Worm (Caenorhabditis elegans) whole organism, L4 larva: ENCODE results near the gene moe-3.

ENCODE experiments used
- F26F4.8 ChIP-seq: fragments of 200-800 bp; sonication (Bioruptor generic); conservative IDR thresholded peaks from 2 replicates; pipeline ENCODE4 v1.3.6; 2022; ENCODE audit warnings: missing genetic modification characterization, missing compliant biosample characterization
- T20F7.1 ChIP-seq: fragments of 200-800 bp; sonication (Bioruptor generic); optimal IDR thresholded peaks from 2 replicates; lab custom pipeline; 2018; ENCODE audit warnings: mild to moderate bottlenecking, missing genetic modification characterization, missing compliant biosample characterization
- Y48G9A.11 ChIP-seq: fragments of 200-800 bp; sonication (Bioruptor generic); IDR thresholded peaks from 2 replicates; pipeline ENCODE4 v1.3.6; 2022; ENCODE audit warnings: missing genetic modification reagents, missing genetic modification characterization, missing compliant biosample characterization
- ZK337.2 ChIP-seq: fragments of 200-800 bp; sonication (Bioruptor generic); IDR thresholded peaks from 2 replicates; pipeline ENCODE4 v1.3.6; 2022; ENCODE audit warnings: missing genetic modification reagents, missing genetic modification characterization, missing compliant biosample characterization
- aha-1 ChIP-seq: fragments of 150-350 bp; peaks from one replicate; lab custom pipeline; 2014; ENCODE audit warnings: missing biosample characterization, missing genetic modification characterization
- attf-4 ChIP-seq: sonication (generic microtip); optimal IDR thresholded peaks from 3 replicates; lab custom pipeline; 2017; ENCODE audit warnings: missing biosample characterization, missing genetic modification characterization
- ceh-20 ChIP-seq: fragments of 200-800 bp; sonication (Bioruptor generic); IDR thresholded peaks from 2 replicates; pipeline ENCODE4 v1.3.6; 2022; ENCODE audit warnings: missing genetic modification reagents, missing genetic modification characterization, missing compliant biosample characterization
- ceh-28 ChIP-seq: fragments of 150-350 bp; optimal IDR thresholded peaks from 2 replicates; lab custom pipeline; 2014; ENCODE audit warnings: missing biosample characterization, missing genetic modification reagents, missing genetic modification characterization
- ctbp-1 ChIP-seq: fragments of 200-800 bp; sonication (Bioruptor generic); IDR thresholded peaks from 2 replicates; pipeline ENCODE4 v1.3.6; 2022; ENCODE audit warnings: missing genetic modification reagents, missing genetic modification characterization, missing compliant biosample characterization
- daf-16 ChIP-seq, 3 experiments: sonication (generic microtip); optimal IDR thresholded peaks; 2 replicates each; lab custom pipeline; 2016 to 2017; ENCODE audit warnings: missing genetic modification characterization in 3 of 3, missing genetic modification reagents in 3 of 3, mild to moderate bottlenecking in 2 of 3, missing compliant biosample characterization in 2 of 3, missing biosample characterization in 1 of 3, moderate library complexity in 1 of 3
- daf-8 ChIP-seq: fragments of 200-800 bp; sonication (Bioruptor generic); IDR thresholded peaks from 2 replicates; pipeline ENCODE4 v1.3.6; 2022; ENCODE audit warnings: missing genetic modification characterization, missing compliant biosample characterization
- dmd-6 ChIP-seq: fragments of 200-800 bp; sonication (Bioruptor generic); IDR thresholded peaks from 2 replicates; pipeline ENCODE4 v1.3.6; 2022; ENCODE audit warnings: missing genetic modification reagents, missing genetic modification characterization, missing compliant biosample characterization
- dve-1 ChIP-seq: sonication (generic microtip); optimal IDR thresholded peaks from 2 replicates; lab custom pipeline; 2017; ENCODE audit warnings: antibody characterized with exemption, mild to moderate bottlenecking, missing genetic modification characterization, missing compliant biosample characterization; ENCODE audit not compliant: insufficient read depth
- egl-43 ChIP-seq: fragments of 200-800 bp; sonication (Bioruptor generic); IDR thresholded peaks from 2 replicates; pipeline ENCODE4 v1.3.6; 2022; ENCODE audit warnings: missing genetic modification reagents, missing genetic modification characterization, missing compliant biosample characterization
- fkh-10 ChIP-seq: fragments of 150-350 bp; optimal IDR thresholded peaks from 2 replicates; lab custom pipeline; 2014; ENCODE audit warnings: missing biosample characterization, missing genetic modification reagents, missing genetic modification characterization
- fos-1 ChIP-seq: fragments of 150-350 bp; optimal IDR thresholded peaks from 2 replicates; lab custom pipeline; 2014; ENCODE audit warnings: missing biosample characterization, missing genetic modification characterization
- hlh-11 ChIP-seq: fragments of 200-800 bp; sonication (Bioruptor generic); optimal IDR thresholded peaks from 2 replicates; lab custom pipeline; 2018; ENCODE audit warnings: mild to moderate bottlenecking, missing genetic modification characterization, missing compliant biosample characterization
- hlh-30 ChIP-seq: sonication (generic microtip); optimal IDR thresholded peaks from 2 replicates; lab custom pipeline; 2017; ENCODE audit warnings: antibody characterized with exemption, mild to moderate bottlenecking, missing genetic modification characterization, missing compliant biosample characterization; ENCODE audit not compliant: insufficient read depth
- lim-7 ChIP-seq: fragments of 200-800 bp; sonication (Bioruptor generic); IDR thresholded peaks from 2 replicates; pipeline ENCODE4 v1.3.6; 2022; ENCODE audit warnings: missing genetic modification characterization, missing compliant biosample characterization
- lin-38 ChIP-seq: fragments of 200-800 bp; sonication (Bioruptor generic); IDR thresholded peaks from 2 replicates; pipeline ENCODE4 v1.3.6; 2022; ENCODE audit warnings: missing genetic modification reagents, missing genetic modification characterization, missing compliant biosample characterization
- lsy-2 ChIP-seq, 2 experiments: fragments of 150-350 bp in 1 of 2; sonication (generic microtip) in 1 of 2; optimal IDR thresholded peaks; 2 replicates each; lab custom pipeline; 2014 to 2017; ENCODE audit warnings: missing biosample characterization in 2 of 2, missing genetic modification characterization in 2 of 2
- mdl-1 ChIP-seq, 2 experiments: fragments of 150-350 bp in 1 of 2; sonication (generic microtip) in 1 of 2; optimal IDR thresholded peaks; 2 replicates each; lab custom pipeline; 2014 to 2017; ENCODE audit warnings: missing biosample characterization in 2 of 2, missing genetic modification characterization in 2 of 2
- mep-1 ChIP-seq: fragments of 150-350 bp; sonication (generic microtip); optimal IDR thresholded peaks from 3 replicates; lab custom pipeline; 2014; ENCODE audit warnings: missing biosample characterization, missing genetic modification characterization
- mes-2 ChIP-seq: sonication (generic microtip); optimal IDR thresholded peaks from 2 replicates; lab custom pipeline; 2016; ENCODE audit warnings: missing genotype, mild to moderate bottlenecking, missing genetic modification characterization, missing compliant biosample characterization; ENCODE audit not compliant: poor library complexity, severe bottlenecking
- mxl-3 ChIP-seq: fragments of 200-800 bp; sonication (Bioruptor generic); optimal IDR thresholded peaks from 2 replicates; lab custom pipeline; 2018; ENCODE audit warnings: mild to moderate bottlenecking, missing genetic modification characterization, missing compliant biosample characterization
- nhr-11 ChIP-seq: fragments of 150-350 bp; optimal IDR thresholded peaks from 2 replicates; lab custom pipeline; 2014; ENCODE audit warnings: missing biosample characterization, missing genetic modification characterization
- nhr-25 ChIP-seq: sonication (generic microtip); optimal IDR thresholded peaks from 2 replicates; lab custom pipeline; 2017; ENCODE audit warnings: missing genetic modification characterization, mild to moderate bottlenecking, missing compliant biosample characterization, antibody characterized with exemption, moderate library complexity, borderline replicate concordance; ENCODE audit not compliant: insufficient read depth
- nhr-28 ChIP-seq: fragments of 150-350 bp; optimal IDR thresholded peaks from 2 replicates; lab custom pipeline; 2014; ENCODE audit warnings: missing biosample characterization, missing genetic modification characterization
- nhr-77 ChIP-seq: fragments of 150-350 bp; optimal IDR thresholded peaks from 2 replicates; lab custom pipeline; 2014; ENCODE audit warnings: missing biosample characterization, missing genetic modification characterization
- pha-4 ChIP-seq, 2 experiments: fragments of 150-350 bp in 1 of 2; fragments of 200-800 bp in 1 of 2; sonication (Bioruptor generic) in 1 of 2; IDR thresholded peaks in 1 of 2; optimal IDR thresholded peaks in 1 of 2; 2 replicates each; pipeline versions ENCODE4 v1.3.6 to Lab custom; 2014 to 2022; ENCODE audit warnings: missing genetic modification characterization in 2 of 2, missing genetic modification reagents in 2 of 2, missing biosample characterization in 1 of 2, missing compliant biosample characterization in 1 of 2
- pqm-1 ChIP-seq: sonication (generic microtip); optimal IDR thresholded peaks from 2 replicates; lab custom pipeline; 2017; ENCODE audit warnings: missing biosample characterization, missing genetic modification characterization
- rbr-2 ChIP-seq: sonication (generic microtip); optimal IDR thresholded peaks from 2 replicates; lab custom pipeline; 2016; ENCODE audit warnings: missing genotype, missing genetic modification characterization, missing compliant biosample characterization
- saeg-2 ChIP-seq: fragments of 200-800 bp; sonication (Bioruptor generic); IDR thresholded peaks from 2 replicates; pipeline ENCODE4 v1.3.6; 2022; ENCODE audit warnings: missing genetic modification reagents, missing genetic modification characterization, missing compliant biosample characterization
- skn-1 ChIP-seq: fragments of 150-350 bp; optimal IDR thresholded peaks from 2 replicates; lab custom pipeline; 2014; ENCODE audit warnings: missing biosample characterization, missing genetic modification characterization
- unc-39 ChIP-seq: sonication (generic microtip); optimal IDR thresholded peaks from 2 replicates; lab custom pipeline; 2017; ENCODE audit warnings: missing biosample characterization, missing genetic modification characterization

The moe-3 gene

DNA sequence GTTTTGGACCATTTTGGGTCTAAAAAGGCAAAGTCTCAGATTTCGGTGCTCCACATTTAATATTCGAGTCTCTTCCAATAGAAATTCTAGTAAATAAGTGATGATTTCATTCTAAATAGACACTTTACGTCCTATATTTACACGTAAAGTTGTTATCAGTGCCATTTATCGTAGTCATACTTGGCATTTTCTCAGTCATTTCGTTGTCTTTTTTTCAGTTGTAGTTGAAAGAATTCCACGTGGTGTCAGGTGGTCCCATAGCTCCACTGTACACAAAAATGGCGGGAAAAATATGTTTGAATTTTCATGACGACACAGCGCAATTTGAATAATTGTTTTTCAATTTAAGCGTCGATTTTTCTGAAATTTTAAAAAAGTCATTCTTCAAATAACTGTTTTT, 24.9 kb upstream of the moe-3 start:
- TF ChIP-seq mep-1 (tag; lab: Kevin White, UChicago) (peak; percentile 2), nhr-28 (tag; lab: Kevin White, UChicago) (peak; percentile 84), T20F7.1 (peak; percentile 45), fos-1 (tag; lab: Kevin White, UChicago) (no peak), hlh-11 (tag; lab: Kevin White, UChicago) (peak; percentile 43), fkh-10 (GFP tag; lab: Kevin White, UChicago) (no peak), dmd-6 (GFP tag; lab: Robert Waterston, UW) (peak; percentile 52), dve-1 (tag; lab: Kevin White, UChicago) (peak; percentile 27), lsy-2 (tag; optimal IDR thresholded peaks at IDR 0.05; lab: Kevin White, UChicago) (peak in 1 of 2 experiments; percentile 18), hlh-30 (peak; percentile 39), rbr-2 (tag; lab: Kevin White, UChicago) (no peak), daf-16 (GFP tag; optimal IDR thresholded peaks at IDR 0.05; lab: Kevin White, UChicago) (no peak), daf-16 (tag; optimal IDR thresholded peaks at IDR 0.05; lab: Kevin White, UChicago) (peak; percentile 77), saeg-2 (GFP tag; lab: Robert Waterston, UW) (no peak), ceh-20 (GFP tag; lab: Robert Waterston, UW) (no peak), pqm-1 (tag; lab: Kevin White, UChicago) (peak; percentile 20), unc-39 (tag; lab: Kevin White, UChicago) (no peak)

DNA sequence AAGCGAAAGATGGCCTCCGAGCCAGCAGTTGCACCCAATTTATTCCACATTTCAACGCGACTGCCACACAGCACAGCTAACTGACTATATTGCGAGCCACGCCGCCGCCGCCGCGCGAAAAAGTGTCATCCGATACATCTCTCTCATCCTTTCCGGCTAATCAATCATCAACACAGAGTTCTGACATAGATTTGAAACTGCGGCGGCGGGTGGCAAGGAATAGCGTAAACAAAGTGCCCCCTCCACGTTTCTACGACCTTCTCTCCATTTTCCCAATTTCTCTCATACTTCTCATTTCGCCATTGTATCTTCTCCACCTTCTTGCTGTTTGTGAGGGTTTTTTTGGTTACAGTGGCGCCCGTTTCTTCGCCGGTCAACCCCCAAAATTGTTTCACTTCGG, 23.8 kb upstream of the moe-3 start:
- TF ChIP-seq nhr-11 (tag; lab: Kevin White, UChicago): peak; percentile 26
- peak; percentile 58 for TF ChIP-seq nhr-25 (tag; lab: Kevin White, UChicago)
- TF ChIP-seq F26F4.8: 0 out of 2 replicates have a peak, but pooled peaks have one; percentile 2
- 0 out of 2 replicates have a peak, but pooled peaks have one; percentile 35 for TF ChIP-seq ctbp-1
- peak; percentile 42 for TF ChIP-seq nhr-28 (tag; lab: Kevin White, UChicago)
- peak in 1 of 2 experiments; percentile 65 for TF ChIP-seq mdl-1 (tag; optimal IDR thresholded peaks at IDR 0.05; lab: Kevin White, UChicago)
- TF ChIP-seq mes-2 (tag; lab: Kevin White, UChicago): peak; percentile 31
- TF ChIP-seq ceh-28: no peak
- TF ChIP-seq lsy-2 (tag; optimal IDR thresholded peaks at IDR 0.05; lab: Kevin White, UChicago): peak in 1 of 2 experiments; percentile 25
- 0 out of 2 replicates have a peak, but pooled peaks have one; percentile 13 for TF ChIP-seq pha-4 (GFP tag; IDR thresholded peaks at IDR 0.05; lab: Robert Waterston, UW)
- no peak for TF ChIP-seq pha-4 (tag; optimal IDR thresholded peaks at IDR 0.05; lab: Kevin White, UChicago)
- no peak for TF ChIP-seq rbr-2 (tag; lab: Kevin White, UChicago)
- TF ChIP-seq skn-1 (tag; lab: Kevin White, UChicago): no peak
- no peak for TF ChIP-seq dmd-6 (GFP tag; lab: Robert Waterston, UW)
- TF ChIP-seq nhr-77: peak; percentile 6
- TF ChIP-seq daf-16 (GFP tag; optimal IDR thresholded peaks at IDR 0.05; lab: Kevin White, UChicago): peak in 1 of 2 experiments; percentile 5
- TF ChIP-seq daf-16 (tag; optimal IDR thresholded peaks at IDR 0.05; lab: Kevin White, UChicago): peak; percentile 72
- no peak for TF ChIP-seq daf-8 (GFP tag; lab: Robert Waterston, UW)
- no peak for TF ChIP-seq attf-4
- TF ChIP-seq egl-43 (GFP tag; lab: Robert Waterston, UW): 0 out of 2 replicates have a peak, but pooled peaks have one; percentile 32
- TF ChIP-seq hlh-11 (tag; lab: Kevin White, UChicago): peak; percentile 59
- peak; percentile 23 for TF ChIP-seq mep-1 (tag; lab: Kevin White, UChicago)
- TF ChIP-seq aha-1 (tag; lab: Kevin White, UChicago): peak; percentile 76
- no peak for TF ChIP-seq lim-7 (GFP tag; lab: Robert Waterston, UW)
- peak; percentile 3 for TF ChIP-seq hlh-30
- peak; percentile 90 for TF ChIP-seq mxl-3 (GFP tag; lab: Kevin White, UChicago)
- TF ChIP-seq ZK337.2: no peak
- TF ChIP-seq, all 104 proteins: peak for 17

DNA sequence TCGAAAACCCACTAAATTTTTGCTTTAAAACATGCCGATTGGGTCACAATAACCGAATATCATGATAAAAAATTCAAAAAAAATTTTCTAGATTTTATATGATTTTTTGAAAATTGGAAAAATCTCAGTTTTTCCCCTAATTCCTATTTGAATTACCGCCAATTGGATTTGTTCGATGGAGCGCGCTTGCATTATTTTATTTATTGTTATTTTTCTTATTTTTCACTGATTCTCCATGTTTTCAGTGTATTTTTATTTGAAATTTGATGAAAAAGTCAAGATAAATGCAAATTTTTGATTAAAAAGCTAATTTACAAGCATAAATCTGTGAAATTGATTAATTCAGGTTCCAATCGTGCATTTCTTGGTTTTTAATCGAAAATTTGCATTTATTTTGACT, 22.6 kb upstream of the moe-3 start:
- TF ChIP-seq Y48G9A.11: peak; percentile 36; the same call in 1 of the 2 replicates
- TF ChIP-seq lin-38 (GFP tag; lab: Robert Waterston, UW): peak; percentile 58
- no peak for TF ChIP-seq saeg-2 (GFP tag; lab: Robert Waterston, UW)
